Worm (Caenorhabditis elegans) whole organism, midembryonic: Measurements from ENCODE around the gene T05B4.10.

Source experiments
- T22C8.4 ChIP-seq: fragments of 200-800 bp; sonication (Bioruptor generic); IDR thresholded peaks from 2 replicates; pipeline ENCODE4 v1.3.6; 2022; ENCODE audit warnings: missing genetic modification characterization, missing compliant biosample characterization
- cog-1 ChIP-seq: sonication (generic microtip); optimal IDR thresholded peaks from 2 replicates; lab custom pipeline; 2016; ENCODE audit warnings: missing genetic modification characterization, missing compliant biosample characterization
- flt-1 ChIP-seq: fragments of 200-800 bp; sonication (Bioruptor generic); IDR thresholded peaks from 2 replicates; pipeline ENCODE4 v1.3.6; 2022; ENCODE audit warnings: missing genetic modification characterization, missing compliant biosample characterization
- med-1 ChIP-seq: sonication (generic microtip); optimal IDR thresholded peaks from 2 replicates; lab custom pipeline; 2017; ENCODE audit warnings: missing genetic modification characterization, mild to moderate bottlenecking, missing compliant biosample characterization, antibody characterized with exemption, missing genetic modification reagents; ENCODE audit not compliant: insufficient read depth
- ref-1 ChIP-seq: fragments of 200-800 bp; sonication (Bioruptor generic); conservative IDR thresholded peaks from 2 replicates; pipeline ENCODE4 v1.3.6; 2022; ENCODE audit warnings: missing genetic modification reagents, missing genetic modification characterization, missing compliant biosample characterization
- tab-1 ChIP-seq: fragments of 200-800 bp; sonication (Bioruptor generic); IDR thresholded peaks from 2 replicates; pipeline ENCODE4 v1.3.6; 2022; ENCODE audit warnings: missing genetic modification characterization, missing compliant biosample characterization
- ztf-23 ChIP-seq: fragments of 200-800 bp; sonication (Bioruptor generic); IDR thresholded peaks from 2 replicates; pipeline ENCODE4 v1.3.6; 2022; ENCODE audit warnings: missing genetic modification reagents, missing genetic modification characterization, missing compliant biosample characterization
- ztf-29 ChIP-seq: fragments of 200-800 bp; sonication (Bioruptor generic); IDR thresholded peaks from 2 replicates; pipeline ENCODE4 v1.3.6; 2022; ENCODE audit warnings: missing genetic modification reagents, missing genetic modification characterization, missing compliant biosample characterization

DNA sequence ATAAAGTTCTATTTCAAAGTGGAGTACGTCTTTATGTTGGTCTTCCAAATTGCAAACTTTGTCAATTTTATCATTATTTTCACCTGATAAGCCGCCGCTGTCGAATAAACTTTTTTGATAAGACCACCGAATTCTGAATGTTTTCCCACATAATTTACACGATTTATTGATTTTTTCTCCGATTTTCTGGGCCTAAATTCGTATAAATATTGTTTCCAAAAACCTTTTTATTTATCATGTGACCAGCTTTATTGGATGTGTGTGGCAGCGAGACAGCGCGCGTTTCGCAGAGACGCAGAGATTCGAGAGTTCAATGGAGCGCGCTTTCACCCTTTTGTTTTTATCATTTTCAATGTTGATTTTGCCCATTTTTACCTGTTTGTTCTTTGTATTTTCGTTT, 22.5 kb upstream of the T05B4.10 start:
- TF ChIP-seq tab-1 (no peak), flt-1 (GFP tag; lab: Robert Waterston, UW) (no peak), cog-1 (tag; lab: Kevin White, UChicago) (no peak), ref-1 (GFP tag; lab: Robert Waterston, UW) (no peak), med-1 (GFP tag; lab: Kevin White, UChicago) (no peak), T22C8.4 (GFP tag; lab: Robert Waterston, UW) (no peak), ztf-29 (GFP tag; lab: Robert Waterston, UW) (no peak), ztf-23 (GFP tag; lab: Robert Waterston, UW) (no peak)
